Worm (Caenorhabditis elegans) whole organism, young adult: ENCODE measurements around the gene Y73C8C.12.

Experiments used
- B0019.2 ChIP-seq: fragments of 200-800 bp; sonication (Bioruptor generic); conservative IDR thresholded peaks from 2 replicates; pipeline ENCODE4 v1.3.6; 2022; ENCODE audit warnings: missing genetic modification reagents, missing genetic modification characterization, missing compliant biosample characterization
- C06A6.2 ChIP-seq: fragments of 200-800 bp; sonication (Bioruptor generic); conservative IDR thresholded peaks from 2 replicates; pipeline ENCODE4 v1.3.6; 2022; ENCODE audit warnings: missing genetic modification characterization, missing compliant biosample characterization
- C17E4.6 ChIP-seq: fragments of 200-800 bp; sonication (Bioruptor generic); IDR thresholded peaks from 2 replicates; pipeline ENCODE4 v1.3.6; 2022; ENCODE audit warnings: missing genetic modification reagents, missing genetic modification characterization, missing compliant biosample characterization
- F23B12.7 ChIP-seq: sonication (generic microtip); optimal IDR thresholded peaks from 2 replicates; lab custom pipeline; 2017; ENCODE audit warnings: missing genetic modification characterization, mild to moderate bottlenecking, missing compliant biosample characterization, antibody characterized with exemption, moderate library complexity; ENCODE audit not compliant: insufficient read depth
- F49E8.2 ChIP-seq: sonication (generic microtip); optimal IDR thresholded peaks from 3 replicates; lab custom pipeline; 2017; ENCODE audit warnings: missing genetic modification characterization, mild to moderate bottlenecking, missing compliant biosample characterization, antibody characterized with exemption, moderate library complexity; ENCODE audit not compliant: insufficient read depth
- F57A8.1 ChIP-seq: fragments of 200-800 bp; sonication (Bioruptor generic); optimal IDR thresholded peaks from 2 replicates; lab custom pipeline; 2018; ENCODE audit warnings: mild to moderate bottlenecking, missing genetic modification characterization, moderate library complexity, missing compliant biosample characterization
- T26A5.8 ChIP-seq: sonication (generic microtip); optimal IDR thresholded peaks from 2 replicates; lab custom pipeline; 2016; ENCODE audit warnings: missing genetic modification characterization, missing compliant biosample characterization
- Y53F4B.3 ChIP-seq: fragments of 200-800 bp; sonication (Bioruptor generic); IDR thresholded peaks from 2 replicates; pipeline ENCODE4 v1.3.6; 2022; ENCODE audit warnings: missing genetic modification reagents, missing genetic modification characterization, missing compliant biosample characterization
- Y56A3A.18 ChIP-seq: fragments of 200-800 bp; sonication (Bioruptor generic); IDR thresholded peaks from 2 replicates; pipeline ENCODE4 v1.3.6; 2022; ENCODE audit warnings: missing genetic modification reagents, missing genetic modification characterization, missing compliant biosample characterization
- attf-3 ChIP-seq: fragments of 200-800 bp; sonication (Bioruptor generic); conservative IDR thresholded peaks from 2 replicates; pipeline ENCODE4 v1.3.6; 2022; ENCODE audit warnings: missing genetic modification reagents, missing genetic modification characterization, missing compliant biosample characterization
- cebp-1 ChIP-seq, 2 experiments: fragments of 200-800 bp in 1 of 2; sonication (Bioruptor generic) in 1 of 2; sonication (generic microtip) in 1 of 2; IDR thresholded peaks in 1 of 2; optimal IDR thresholded peaks in 1 of 2; 2 replicates each; pipeline versions ENCODE4 v1.3.6 to Lab custom; 2017 to 2022; ENCODE audit warnings: missing compliant biosample characterization in 2 of 2, missing genetic modification characterization in 2 of 2, mild to moderate bottlenecking in 1 of 2, missing genetic modification reagents in 1 of 2, moderate library complexity in 1 of 2
- cebp-2 ChIP-seq: fragments of 200-800 bp; sonication (Bioruptor generic); IDR thresholded peaks from 2 replicates; pipeline ENCODE4 v1.3.6; 2022; ENCODE audit warnings: missing genetic modification characterization, missing compliant biosample characterization
- ceh-27 ChIP-seq: fragments of 200-800 bp; sonication (Bioruptor generic); optimal IDR thresholded peaks from 2 replicates; lab custom pipeline; 2018; ENCODE audit warnings: mild to moderate bottlenecking, missing genetic modification characterization, moderate library complexity, missing compliant biosample characterization
- ceh-79 ChIP-seq: sonication (generic microtip); optimal IDR thresholded peaks from 2 replicates; lab custom pipeline; 2017; ENCODE audit warnings: mild to moderate bottlenecking, missing genetic modification characterization, missing compliant biosample characterization
- dpl-1 ChIP-seq: fragments of 150-350 bp; optimal IDR thresholded peaks from 2 replicates; lab custom pipeline; 2014; ENCODE audit warnings: missing biosample characterization, missing genetic modification reagents, missing genetic modification characterization
- egl-44 ChIP-seq: fragments of 200-800 bp; sonication (Bioruptor generic); IDR thresholded peaks from 2 replicates; pipeline ENCODE4 v1.3.6; 2022; ENCODE audit warnings: missing genetic modification reagents, missing genetic modification characterization, missing compliant biosample characterization
- ekl-4 ChIP-seq: fragments of 200-800 bp; sonication (Bioruptor generic); IDR thresholded peaks from 2 replicates; pipeline ENCODE4 v1.3.6; 2022; ENCODE audit warnings: missing genetic modification reagents, missing genetic modification characterization, missing compliant biosample characterization
- gei-17 ChIP-seq: fragments of 200-800 bp; sonication (Bioruptor generic); optimal IDR thresholded peaks from 2 replicates; lab custom pipeline; 2018; ENCODE audit warnings: mild to moderate bottlenecking, missing genetic modification characterization, missing compliant biosample characterization
- hlh-26 ChIP-seq: fragments of 200-800 bp; sonication (Bioruptor generic); conservative IDR thresholded peaks from 2 replicates; pipeline ENCODE4 v1.3.6; 2022; ENCODE audit warnings: missing genetic modification reagents, missing genetic modification characterization, missing compliant biosample characterization
- let-607 ChIP-seq, 2 experiments: fragments of 200-800 bp in 1 of 2; sonication (Bioruptor generic) in 1 of 2; sonication (generic microtip) in 1 of 2; optimal IDR thresholded peaks; 2 replicates each; lab custom pipeline; 2016 to 2018; ENCODE audit warnings: mild to moderate bottlenecking in 2 of 2, missing compliant biosample characterization in 2 of 2, missing genetic modification characterization in 2 of 2, moderate library complexity in 2 of 2, missing genotype in 1 of 2
- lin-26 ChIP-seq: fragments of 200-800 bp; sonication (Bioruptor generic); IDR thresholded peaks from 2 replicates; pipeline ENCODE4 v1.3.6; 2022; ENCODE audit warnings: missing genetic modification reagents, missing genetic modification characterization, missing compliant biosample characterization
- lin-35 ChIP-seq, 3 experiments: fragments of 150-350 bp in 2 of 3; sonication (generic microtip) in 1 of 3; optimal IDR thresholded peaks; 2 replicates each; lab custom pipeline; 2014 to 2018; ENCODE audit warnings: missing biosample characterization in 3 of 3, missing genetic modification characterization in 3 of 3, missing genetic modification reagents in 3 of 3
- mes-4 ChIP-seq: sonication (generic microtip); optimal IDR thresholded peaks from 2 replicates; lab custom pipeline; 2016; ENCODE audit warnings: missing genotype, missing genetic modification characterization, missing compliant biosample characterization
- nfya-2 ChIP-seq: fragments of 200-800 bp; sonication (Bioruptor generic); IDR thresholded peaks from 2 replicates; pipeline ENCODE4 v1.3.6; 2022; ENCODE audit warnings: missing genetic modification reagents, missing genetic modification characterization, missing compliant biosample characterization
- nhr-27 ChIP-seq: fragments of 200-800 bp; sonication (Bioruptor generic); optimal IDR thresholded peaks from 2 replicates; lab custom pipeline; 2018; ENCODE audit warnings: mild to moderate bottlenecking, missing genetic modification characterization, moderate library complexity, missing compliant biosample characterization
- pha-4 ChIP-seq: fragments of 150-350 bp; sonication (generic microtip); optimal IDR thresholded peaks from 2 replicates; lab custom pipeline; 2014; ENCODE audit warnings: missing biosample characterization, missing genetic modification reagents, missing genetic modification characterization
- repo-1 ChIP-seq: sonication (generic microtip); optimal IDR thresholded peaks from 2 replicates; lab custom pipeline; 2017; ENCODE audit warnings: mild to moderate bottlenecking, missing genetic modification characterization, missing compliant biosample characterization
- sdz-38 ChIP-seq: sonication (generic microtip); optimal IDR thresholded peaks from 2 replicates; lab custom pipeline; 2016; ENCODE audit warnings: missing genotype, missing genetic modification characterization, missing compliant biosample characterization
- snpc-1.1 ChIP-seq: sonication (generic microtip); optimal IDR thresholded peaks from 2 replicates; lab custom pipeline; 2017; ENCODE audit warnings: missing genetic modification characterization, mild to moderate bottlenecking, missing compliant biosample characterization, antibody characterized with exemption, moderate library complexity, missing genotype, missing genetic modification reagents; ENCODE audit not compliant: insufficient read depth
- unc-62 ChIP-seq: fragments of 150-350 bp; optimal IDR thresholded peaks from 2 replicates; lab custom pipeline; 2014; ENCODE audit warnings: missing biosample characterization, missing genetic modification reagents, missing genetic modification characterization
- xnd-1 ChIP-seq: sonication (generic microtip); optimal IDR thresholded peaks from 2 replicates; lab custom pipeline; 2016; ENCODE audit warnings: missing genotype, missing genetic modification reagents, missing genetic modification characterization, missing compliant biosample characterization
- zfh-2 ChIP-seq: fragments of 200-800 bp; sonication (Bioruptor generic); conservative IDR thresholded peaks from 2 replicates; pipeline ENCODE4 v1.3.6; 2022; ENCODE audit warnings: missing genetic modification reagents, missing genetic modification characterization, missing compliant biosample characterization
- ztf-25 ChIP-seq: fragments of 200-800 bp; sonication (Bioruptor generic); IDR thresholded peaks from 2 replicates; pipeline ENCODE4 v1.3.6; 2022; ENCODE audit warnings: missing genetic modification reagents, missing genetic modification characterization, missing compliant biosample characterization
- ztf-3 ChIP-seq: fragments of 200-800 bp; sonication (Bioruptor generic); optimal IDR thresholded peaks from 2 replicates; lab custom pipeline; 2018; ENCODE audit warnings: mild to moderate bottlenecking, missing genetic modification characterization, missing compliant biosample characterization

The Y73C8C.12 gene

ce11 chrV:3149910-3150428 is 25.0 kb downstream of the Y73C8C.12 start (continued):
- TF ChIP-seq F49E8.2 (tag; lab: Kevin White, UChicago) (no peak), Y56A3A.18 (no peak), egl-44 (GFP tag; lab: Robert Waterston, UW) (no peak), ceh-27 (GFP tag; lab: Kevin White, UChicago) (no peak), nhr-27 (no peak), xnd-1 (no peak), ceh-79 (tag; lab: Kevin White, UChicago) (no peak), ztf-3 (no peak), zfh-2 (GFP tag; lab: Robert Waterston, UW) (peak; percentile 89), sdz-38 (tag; lab: Kevin White, UChicago) (no peak)
- TF ChIP-seq, all 124 proteins: peak for 4

- no peak for TF ChIP-seq cebp-1 (GFP tag; IDR thresholded peaks at IDR 0.05; lab: Robert Waterston, UW)
- TF ChIP-seq cebp-1 (tag; optimal IDR thresholded peaks at IDR 0.05; lab: Kevin White, UChicago) = no peak
- TF ChIP-seq lin-26 (GFP tag; lab: Robert Waterston, UW) = no peak
Observed at ce11 chrV:3151862-3152261, 26.9 kb downstream of the Y73C8C.12 start, which contains the start of gene srab-6. Gene srab-6, minus strand, starts transcription at chrV:3151962.

- TF ChIP-seq T26A5.8 (tag; lab: Kevin White, UChicago) = no peak
- no peak for TF ChIP-seq snpc-1.1 (tag; lab: Kevin White, UChicago)
- no peak for TF ChIP-seq let-607 (tag; optimal IDR thresholded peaks at IDR 0.05; lab: Kevin White, UChicago)
- TF ChIP-seq F23B12.7 (tag; lab: Kevin White, UChicago) = no peak
- no peak for TF ChIP-seq lin-35 (GFP tag; optimal IDR thresholded peaks at IDR 0.05; lab: Kevin White, UChicago)
- TF ChIP-seq unc-62 (GFP tag; lab: Kevin White, UChicago) = no peak
- TF ChIP-seq dpl-1 = no peak
- TF ChIP-seq ekl-4 (GFP tag; lab: Robert Waterston, UW) = no peak
- no peak for TF ChIP-seq lin-26 (GFP tag; lab: Robert Waterston, UW)
- TF ChIP-seq nhr-27 = no peak
- no peak for TF ChIP-seq F57A8.1 (GFP tag; lab: Kevin White, UChicago)
- TF ChIP-seq gei-17 (GFP tag; lab: Kevin White, UChicago) = no peak
- TF ChIP-seq mes-4 (tag; lab: Kevin White, UChicago) = no peak
- TF ChIP-seq repo-1 (tag; lab: Kevin White, UChicago) = no peak
- TF ChIP-seq Y53F4B.3 (GFP tag; lab: Robert Waterston, UW) = no peak
- no peak for TF ChIP-seq nfya-2
- TF ChIP-seq C17E4.6 = no peak
Observed at ce11 chrV:3155072-3155471, 30.1 kb downstream of the Y73C8C.12 start, which contains the start of gene srab-7. Gene srab-7, minus strand, starts transcription at chrV:3155172.

- TF ChIP-seq egl-44 (GFP tag; lab: Robert Waterston, UW) = no peak
- no peak for TF ChIP-seq lin-26 (GFP tag; lab: Robert Waterston, UW)
- no peak for TF ChIP-seq attf-3 (GFP tag; lab: Robert Waterston, UW)
- TF ChIP-seq C06A6.2 = no peak
- no peak for TF ChIP-seq pha-4 (tag; lab: Kevin White, UChicago)
- no peak for TF ChIP-seq let-607 (tag; optimal IDR thresholded peaks at IDR 0.05; lab: Kevin White, UChicago)
- no peak for TF ChIP-seq Y56A3A.18
- no peak for TF ChIP-seq cebp-2 (GFP tag; lab: Robert Waterston, UW)
- TF ChIP-seq hlh-26 = no peak
- no peak for TF ChIP-seq B0019.2 (GFP tag; lab: Robert Waterston, UW)
- TF ChIP-seq ztf-25 (GFP tag; lab: Robert Waterston, UW) = no peak
Observed at ce11 chrV:3156786-3157185, 31.8 kb downstream of the Y73C8C.12 start, which contains the start of gene exh-1. Gene exh-1, plus strand, starts transcription at chrV:3157086.
